Worm (Caenorhabditis elegans): ENCODE results near the gene F46F5.1.
"Not testable (repeated sequence)": the region's sequence is repeated elsewhere in the genome, so short reads cannot be mapped to it uniquely, and the experiment has no call there.

Gene F46F5.1

ce11 chrII:791828-792227, at the start of gene F46F5.1:
F46F5.1 (minus strand) TSS chrII:791928.
- no peak for TF ChIP-seq unc-62 (GFP tag; optimal IDR thresholded peaks at IDR 0.05)
- TF ChIP-seq ceh-39 (tag; optimal IDR thresholded peaks at IDR 0.05), result no peak
- no peak for TF ChIP-seq mep-1 (tag; optimal IDR thresholded peaks at IDR 0.05)
- TF ChIP-seq drap-1 (GFP tag; optimal IDR thresholded peaks at IDR 0.05), result no peak
- no peak for TF ChIP-seq nhr-237 (tag; optimal IDR thresholded peaks at IDR 0.05)
- no peak for TF ChIP-seq snpc-4 (tag; optimal IDR thresholded peaks at IDR 0.05)
- TF ChIP-seq mls-2 (tag; optimal IDR thresholded peaks at IDR 0.05), result no peak
- TF ChIP-seq mab-5 (tag; optimal IDR thresholded peaks at IDR 0.05), result no peak
- no peak for TF ChIP-seq nhr-2 (tag; optimal IDR thresholded peaks at IDR 0.05)
- TF ChIP-seq elt-1 (tag; optimal IDR thresholded peaks at IDR 0.05; ENCODE audit: borderline replicate concordance, insufficient read depth), result no peak
- TF ChIP-seq unc-39 (tag; optimal IDR thresholded peaks at IDR 0.05), result no peak
- no peak for TF ChIP-seq flh-1 (GFP tag; optimal IDR thresholded peaks at IDR 0.05)
- TF ChIP-seq sptf-1 (tag; optimal IDR thresholded peaks at IDR 0.05), result no peak

DNA sequence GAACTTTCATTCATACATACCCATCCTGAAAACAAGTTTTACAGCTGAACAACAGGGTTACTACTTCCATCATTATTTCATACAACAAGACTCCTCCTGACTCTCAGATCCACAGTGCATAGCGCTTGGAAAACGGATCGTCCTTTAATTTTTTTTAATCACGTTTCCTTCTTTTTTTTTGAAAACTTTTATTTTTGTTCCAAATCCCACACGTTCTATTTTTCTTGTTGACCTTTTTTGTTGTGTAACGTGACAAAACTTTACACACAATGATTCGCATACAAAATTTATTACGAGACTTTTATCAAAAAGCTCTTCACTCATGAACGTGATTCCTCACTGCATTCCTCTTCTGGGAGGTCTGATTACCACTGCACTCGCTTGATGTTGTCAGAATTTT, 48.4 kb upstream of the F46F5.1 start, which contains the start of gene clc-33:
TSS of gene clc-33 (plus strand) at position 301 of the 400 bp plus-strand sequence.
- TF ChIP-seq blmp-1 (tag; optimal IDR thresholded peaks at IDR 0.05), result no peak
- no peak for TF ChIP-seq cnd-1 (tag; optimal IDR thresholded peaks at IDR 0.05)
- no peak for TF ChIP-seq nhr-237 (tag; optimal IDR thresholded peaks at IDR 0.05)
- TF ChIP-seq sptf-1 (tag; optimal IDR thresholded peaks at IDR 0.05), result no peak
- no peak for TF ChIP-seq mls-2 (tag; optimal IDR thresholded peaks at IDR 0.05)
- no peak for TF ChIP-seq ceh-83 (GFP tag; optimal IDR thresholded peaks at IDR 0.05)

- no peak for TF ChIP-seq lsy-2 (tag; optimal IDR thresholded peaks at IDR 0.05)
- TF ChIP-seq mep-1 (tag; optimal IDR thresholded peaks at IDR 0.05), result no peak
- no peak for TF ChIP-seq drap-1 (GFP tag; optimal IDR thresholded peaks at IDR 0.05)
- no peak for TF ChIP-seq blmp-1 (tag; optimal IDR thresholded peaks at IDR 0.05)
- no peak for TF ChIP-seq sptf-1 (tag; optimal IDR thresholded peaks at IDR 0.05)
- TF ChIP-seq lin-32 (GFP tag; optimal IDR thresholded peaks at IDR 0.05), result no peak
- no peak for TF ChIP-seq sem-2 (GFP tag; optimal IDR thresholded peaks at IDR 0.05)
- no peak for TF ChIP-seq pha-4 (tag; optimal IDR thresholded peaks at IDR 0.05)
- no peak for TF ChIP-seq unc-120 (tag; optimal IDR thresholded peaks at IDR 0.05; ENCODE audit: poor library complexity, severe bottlenecking)
- no peak for TF ChIP-seq nhr-2 (tag; optimal IDR thresholded peaks at IDR 0.05)
- no peak for TF ChIP-seq nhr-237 (tag; optimal IDR thresholded peaks at IDR 0.05)
- no peak for TF ChIP-seq unc-39 (tag; optimal IDR thresholded peaks at IDR 0.05)
- TF ChIP-seq mls-2 (tag; optimal IDR thresholded peaks at IDR 0.05), result no peak
- no peak for TF ChIP-seq tbx-8 (GFP tag; optimal IDR thresholded peaks at IDR 0.05)
- no peak for TF ChIP-seq snpc-4 (tag; optimal IDR thresholded peaks at IDR 0.05)
Observed at ce11 chrII:838414-838813, 46.7 kb upstream of the F46F5.1 start, which contains the start of gene F28A10.8. F28A10.8 (minus strand) TSS chrII:838514.

DNA sequence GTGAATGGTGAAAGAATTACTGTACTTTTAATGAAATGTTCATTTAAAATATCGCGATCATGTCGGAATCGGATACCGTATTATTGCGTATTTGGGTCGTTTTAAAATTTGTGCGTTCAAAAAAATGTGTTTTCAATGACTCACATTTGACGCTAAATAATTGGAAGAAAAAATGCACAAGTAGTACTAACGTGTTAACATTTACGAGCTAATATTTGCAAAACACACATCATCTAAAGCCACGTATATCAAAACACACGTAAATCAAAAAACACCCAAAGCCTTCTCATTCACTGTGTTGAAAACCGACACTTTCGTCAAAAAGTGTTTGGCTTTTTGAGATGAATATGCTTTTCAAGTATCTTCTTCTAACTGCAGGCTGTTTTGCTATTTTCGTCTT, 33.8 kb upstream of the F46F5.1 start, which contains the start of gene F28A10.1:
TSS of gene F28A10.1 (plus strand) at position 301 of the 400 bp plus-strand sequence.
- TF ChIP-seq nhr-12 (tag; optimal IDR thresholded peaks at IDR 0.05), result no peak
- TF ChIP-seq bed-3 (GFP tag; optimal IDR thresholded peaks at IDR 0.05), result no peak
- no peak for TF ChIP-seq ceh-43 (GFP tag; optimal IDR thresholded peaks at IDR 0.05)

DNA sequence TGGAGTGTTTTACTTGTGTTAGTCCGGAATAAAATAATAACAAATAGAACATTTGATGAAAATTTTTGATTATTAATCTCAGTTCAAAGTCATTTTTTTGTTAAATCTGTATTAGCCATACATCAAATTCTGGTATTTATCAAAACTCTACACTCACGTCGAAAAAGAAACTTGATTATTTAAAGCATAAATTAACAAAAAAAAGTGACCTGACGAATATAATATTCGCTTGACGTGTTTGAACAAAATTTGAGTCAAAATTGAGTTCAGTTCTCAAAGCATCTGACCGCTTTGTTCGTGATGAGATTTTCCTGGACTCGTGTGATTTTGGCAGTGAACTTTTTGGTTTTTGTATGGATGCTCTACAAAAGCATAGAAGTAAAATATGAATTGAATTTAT, 31.8 kb upstream of the F46F5.1 start, which contains the start of gene F46F5.10:
TSS of gene F46F5.10 (plus strand) at position 301 of the 400 bp plus-strand sequence.
- no peak for TF ChIP-seq nhr-28 (tag; optimal IDR thresholded peaks at IDR 0.05)
- no peak for TF ChIP-seq ham-2 (GFP tag; optimal IDR thresholded peaks at IDR 0.05)
- TF ChIP-seq snpc-4 (tag; optimal IDR thresholded peaks at IDR 0.05), result no peak
- no peak for TF ChIP-seq nhr-237 (tag; optimal IDR thresholded peaks at IDR 0.05)
- no peak for TF ChIP-seq mls-2 (tag; optimal IDR thresholded peaks at IDR 0.05)
- no peak for TF ChIP-seq mab-5 (tag; optimal IDR thresholded peaks at IDR 0.05)
- no peak for TF ChIP-seq cnd-1 (tag; optimal IDR thresholded peaks at IDR 0.05)
- no peak for TF ChIP-seq lsy-2 (tag; optimal IDR thresholded peaks at IDR 0.05)
- TF ChIP-seq drap-1 (GFP tag; optimal IDR thresholded peaks at IDR 0.05), result no peak
- no peak for TF ChIP-seq ces-1 (GFP tag; optimal IDR thresholded peaks at IDR 0.05)

DNA sequence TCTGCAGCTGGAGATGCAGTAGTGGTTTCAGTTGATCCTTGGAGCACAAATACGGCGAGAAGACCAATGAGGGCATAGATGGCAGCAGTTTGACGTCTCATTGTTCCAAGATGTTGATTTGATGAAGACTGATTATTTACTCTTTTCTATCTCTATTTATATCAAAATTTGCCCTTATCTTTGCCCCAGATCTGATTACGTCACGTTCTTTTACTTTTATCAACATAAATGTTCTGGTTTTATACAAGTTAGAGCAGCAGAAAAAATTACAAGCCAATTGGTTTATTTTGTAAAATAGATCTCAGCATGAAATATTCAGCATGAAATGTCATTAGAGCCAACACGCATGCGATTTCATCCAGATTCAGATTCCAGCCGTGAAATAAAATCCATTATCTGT, 31.0 kb upstream of the F46F5.1 start, which contains the start of gene msrp-4:
TSS of gene msrp-4 (minus strand) at position 101 of the 400 bp plus-strand sequence.
- not testable (repeated sequence) for TF ChIP-seq hlh-1 (tag; optimal IDR thresholded peaks at IDR 0.05); sem-2 (GFP tag; optimal IDR thresholded peaks at IDR 0.05); drap-1 (GFP tag; optimal IDR thresholded peaks at IDR 0.05)

All from whole organism, mixed stage, embryonic.